Worm (Caenorhabditis elegans): ENCODE measurements around the gene rbm-22.

ce11 chrIV:10819049-10819448 lies 42.2 kb upstream of the rbm-22 start:
- TF ChIP-seq F57C9.4 (tag; optimal IDR thresholded peaks at IDR 0.05) (no peak), efl-1 (GFP tag; optimal IDR thresholded peaks at IDR 0.05) (no peak), ama-1 (optimal IDR thresholded peaks at IDR 0.05) (no peak), ama-1 (GFP tag; optimal IDR thresholded peaks at IDR 0.05) (no peak), unc-62 (GFP tag; optimal IDR thresholded peaks at IDR 0.05) (no peak), repo-1 (tag; optimal IDR thresholded peaks at IDR 0.05) (no peak), akir-1 (GFP tag; optimal IDR thresholded peaks at IDR 0.05) (no peak), nhr-80 (tag; optimal IDR thresholded peaks at IDR 0.05) (no peak)

All from whole organism, young adult.